Worm (Caenorhabditis elegans) whole organism, early embryonic: ENCODE data around the gene F49C5.11.

Experiments
- B0310.2 ChIP-seq: sonication (generic microtip); optimal IDR thresholded peaks from 2 replicates; lab custom pipeline; 2016; ENCODE audit warnings: mild to moderate bottlenecking, missing genetic modification characterization, missing compliant biosample characterization
- ama-1 ChIP-seq: fragments of 150-350 bp; optimal IDR thresholded peaks from 2 replicates; lab custom pipeline; 2014
- ceh-13 ChIP-seq: fragments of 200-800 bp; sonication (Bioruptor generic); optimal IDR thresholded peaks from 2 replicates; lab custom pipeline; 2018; ENCODE audit warnings: mild to moderate bottlenecking, missing genetic modification characterization, missing compliant biosample characterization
- ets-7 ChIP-seq: sonication (generic microtip); optimal IDR thresholded peaks from 2 replicates; lab custom pipeline; 2016; ENCODE audit warnings: missing genotype, missing genetic modification characterization, missing compliant biosample characterization
- hmg-4 ChIP-seq: fragments of 200-800 bp; sonication (Bioruptor generic); optimal IDR thresholded peaks from 2 replicates; lab custom pipeline; 2018; ENCODE audit warnings: mild to moderate bottlenecking, missing genetic modification characterization, missing compliant biosample characterization
- hnd-1 ChIP-seq: sonication (generic microtip); optimal IDR thresholded peaks from 2 replicates; lab custom pipeline; 2016; ENCODE audit warnings: missing genetic modification characterization, missing compliant biosample characterization
- pes-1 ChIP-seq: fragments of 200-800 bp; sonication (Bioruptor generic); IDR thresholded peaks from 2 replicates; pipeline ENCODE4 v1.3.6; 2022; ENCODE audit warnings: missing genetic modification reagents, missing genetic modification characterization, missing compliant biosample characterization
- scrt-1 ChIP-seq: fragments of 200-800 bp; sonication (Bioruptor generic); IDR thresholded peaks from 2 replicates; pipeline ENCODE4 v1.3.6; 2022; ENCODE audit warnings: missing genetic modification characterization, missing compliant biosample characterization
- tbx-11 ChIP-seq: fragments of 200-800 bp; sonication (Bioruptor generic); IDR thresholded peaks from 2 replicates; pipeline ENCODE4 v1.3.6; 2022; ENCODE audit warnings: missing genetic modification characterization, missing compliant biosample characterization

ce11 chrII:12580952-12581351, 25.3 kb downstream of the F49C5.11 start, which contains the start of gene clec-4:
- TF ChIP-seq tbx-11 (GFP tag; lab: Robert Waterston, UW) (no peak), hmg-4 (no peak), ets-7 (tag; lab: Kevin White, UChicago) (no peak), ama-1 (lab: Kevin White, UChicago) (no peak), B0310.2 (no peak), ceh-13 (GFP tag; lab: Kevin White, UChicago) (no peak), pes-1 (GFP tag; lab: Robert Waterston, UW) (no peak), scrt-1 (GFP tag; lab: Robert Waterston, UW) (no peak), hnd-1 (tag; lab: Kevin White, UChicago) (no peak)
